Fruit fly (Drosophila melanogaster): Measurements from ENCODE around the gene CG31157.

CG31157 gene

DNA sequence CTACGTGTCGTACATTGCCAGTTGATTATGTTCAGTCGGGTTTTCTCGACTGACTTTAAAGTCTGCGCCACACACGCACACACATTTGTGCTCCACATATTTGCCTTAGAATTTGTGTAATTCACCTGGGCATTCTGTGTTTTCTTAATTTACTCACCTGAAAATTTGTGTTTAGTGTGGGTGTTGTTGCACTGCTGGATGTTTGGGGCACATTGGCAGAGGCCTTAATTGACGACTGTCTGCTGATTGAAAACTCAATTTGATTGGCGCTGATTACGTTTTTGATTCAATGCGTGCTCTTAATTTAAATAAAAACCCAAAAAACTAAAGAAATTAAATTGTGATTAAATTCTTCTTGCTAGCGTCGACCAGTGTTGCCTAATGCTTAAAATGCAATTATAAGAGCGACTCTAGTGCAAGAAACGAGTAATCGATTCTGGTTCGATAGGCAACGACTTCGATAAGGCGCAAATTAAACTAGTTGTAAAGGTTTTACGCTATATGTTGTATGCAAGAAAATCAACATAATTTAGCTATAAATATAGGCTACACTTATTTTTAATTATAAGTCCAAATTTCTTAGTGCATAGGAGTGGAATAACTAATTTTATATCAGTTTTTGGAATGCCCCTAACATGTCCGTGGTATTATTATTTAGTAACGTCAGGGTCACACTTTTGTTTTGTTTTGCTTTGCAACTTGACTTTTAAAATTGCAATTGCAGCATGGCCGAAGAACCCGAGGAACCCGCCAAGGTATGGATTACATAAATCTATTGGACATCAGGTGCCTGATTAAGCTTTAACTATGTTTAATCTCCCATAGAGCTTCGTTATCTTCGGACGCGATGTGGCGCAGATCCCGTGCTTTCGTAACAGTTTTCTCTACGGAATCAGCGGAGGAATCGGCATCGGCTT lies 17.0 kb upstream of the CG31157 start, which contains the start of the genes CG46281 and CG46280:
Gene CG46281, minus strand, starts transcription at position 51 of the 917 bp plus-strand sequence.
Gene CG46280, minus strand, starts transcription at position 403 of the 917 bp plus-strand sequence.
- TF ChIP-seq Blimp-1 (GFP tag; optimal IDR thresholded peaks at IDR 0.05) (no peak), Eip93F (GFP tag; optimal IDR thresholded peaks at IDR 0.05) (no peak), vri (GFP tag; optimal IDR thresholded peaks at IDR 0.05) (peak; percentile 17), CG34406 (GFP tag; optimal IDR thresholded peaks at IDR 0.05) (no peak), Hr39 (GFP tag; optimal IDR thresholded peaks at IDR 0.05) (no peak), Eip78C (GFP tag) (no peak), ss (GFP tag; optimal IDR thresholded peaks at IDR 0.05) (no peak), fkh (GFP tag; optimal IDR thresholded peaks at IDR 0.05) (no peak), CG6163 (GFP tag; IDR thresholded peaks at IDR 0.05) (no peak), fd59A (GFP tag; optimal IDR thresholded peaks at IDR 0.05) (no peak), lz (GFP tag; optimal IDR thresholded peaks at IDR 0.05) (peak; percentile 43), salr (GFP tag; optimal IDR thresholded peaks at IDR 0.05) (no peak), Ets96B (tag; optimal IDR thresholded peaks at IDR 0.05) (no peak), acj6 (GFP tag; optimal IDR thresholded peaks at IDR 0.05) (no peak), Eip75B (GFP tag; optimal IDR thresholded peaks at IDR 0.05) (no peak), CG3032 (tag; optimal IDR thresholded peaks at IDR 0.05) (peak; percentile 10), CG10669 (GFP tag; optimal IDR thresholded peaks at IDR 0.05) (no peak), CG6808 (GFP tag; optimal IDR thresholded peaks at IDR 0.05) (no peak), esn (GFP tag; optimal IDR thresholded peaks at IDR 0.05) (peak; percentile 57)

DNA sequence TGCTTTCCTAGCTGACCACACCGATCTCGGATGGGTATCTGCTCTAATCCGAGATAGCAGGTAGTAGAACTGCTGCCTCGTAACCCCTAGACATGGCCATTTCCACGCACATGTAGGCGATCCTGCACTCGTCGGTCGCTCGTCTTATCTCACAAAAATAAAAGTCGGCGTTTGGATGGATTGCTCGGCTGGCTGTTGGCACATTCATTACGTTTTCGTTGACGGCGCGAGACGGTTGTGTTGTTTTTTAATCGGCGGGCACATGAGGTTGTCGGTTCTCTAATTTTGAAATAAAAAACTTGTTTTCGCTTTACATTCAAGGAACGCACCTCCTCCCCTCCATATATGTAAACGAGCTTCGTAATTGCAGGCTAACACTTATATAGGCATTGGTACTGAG lies 15.2 kb upstream of the CG31157 start, which contains the start of gene ry:
Gene ry, plus strand, starts transcription at position 206 of the 400 bp plus-strand sequence.
- TF ChIP-seq vri (GFP tag; optimal IDR thresholded peaks at IDR 0.05) (peak; percentile 56), CG6163 (GFP tag; IDR thresholded peaks at IDR 0.05) (no peak), Eip78C (GFP tag) (peak; percentile 22), pdm3 (GFP tag; optimal IDR thresholded peaks at IDR 0.05) (no peak), CG15336 (GFP tag; IDR thresholded peaks at IDR 0.05) (no peak)

DNA sequence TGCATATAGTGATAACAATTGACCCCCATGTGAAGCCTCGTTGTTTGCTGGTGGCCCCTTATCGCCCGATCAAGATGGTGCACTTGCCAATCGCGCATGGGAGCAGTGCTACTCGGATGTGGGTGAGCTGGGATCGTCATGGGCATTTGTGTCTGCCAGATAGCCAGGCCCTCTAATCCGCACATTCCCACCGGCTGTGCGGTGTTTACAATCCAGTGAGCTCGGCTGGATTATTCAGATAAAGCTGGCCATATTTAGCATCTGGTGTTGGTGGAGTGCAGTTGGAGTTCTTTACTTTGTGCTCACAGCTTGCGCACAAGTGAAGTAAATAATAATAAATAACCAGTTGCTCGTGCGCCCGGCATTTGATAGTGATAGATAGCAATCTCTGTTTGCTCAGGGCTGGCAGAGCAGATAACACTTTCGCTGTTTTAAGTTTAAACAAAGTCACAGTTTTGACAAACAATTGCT lies 14.5 kb upstream of the CG31157 start:
- TF ChIP-seq Lpt (GFP tag; optimal IDR thresholded peaks at IDR 0.05), result peak; percentile 3
- no peak for TF ChIP-seq Sox15 (GFP tag; optimal IDR thresholded peaks at IDR 0.05)
- TF ChIP-seq Eip93F (GFP tag; optimal IDR thresholded peaks at IDR 0.05), result no peak
- peak; percentile 99 for TF ChIP-seq fkh (GFP tag; optimal IDR thresholded peaks at IDR 0.05)
- peak; percentile 99 for TF ChIP-seq svp (GFP tag)
- no peak for TF ChIP-seq CG34406 (GFP tag; optimal IDR thresholded peaks at IDR 0.05)
- TF ChIP-seq Eip78C (GFP tag), result no peak
- no peak for TF ChIP-seq Eip75B (GFP tag; optimal IDR thresholded peaks at IDR 0.05)

DNA sequence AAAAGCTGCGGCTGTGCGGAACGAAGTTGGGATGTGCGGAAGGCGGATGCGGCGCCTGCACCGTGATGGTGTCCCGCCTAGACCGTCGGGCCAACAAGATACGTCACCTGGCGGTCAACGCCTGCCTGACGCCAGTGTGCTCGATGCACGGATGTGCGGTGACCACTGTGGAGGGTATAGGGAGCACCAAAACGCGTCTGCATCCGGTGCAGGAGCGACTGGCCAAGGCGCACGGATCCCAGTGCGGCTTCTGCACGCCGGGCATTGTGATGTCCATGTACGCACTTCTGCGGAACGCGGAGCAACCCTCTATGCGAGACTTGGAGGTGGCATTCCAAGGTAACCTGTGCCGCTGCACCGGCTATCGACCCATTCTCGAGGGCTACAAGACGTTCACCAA lies 13.9 kb upstream of the CG31157 start:
- TF ChIP-seq Gug (GFP tag; IDR thresholded peaks at IDR 0.05), result no peak
- no peak for TF ChIP-seq Hr4 (GFP tag; optimal IDR thresholded peaks at IDR 0.05)
- no peak for TF ChIP-seq CG6854 (GFP tag; optimal IDR thresholded peaks at IDR 0.05)
- no peak for TF ChIP-seq cyc (GFP tag; optimal IDR thresholded peaks at IDR 0.05)
- TF ChIP-seq acj6 (GFP tag; optimal IDR thresholded peaks at IDR 0.05), result no peak
- no peak for TF ChIP-seq topi (GFP tag; optimal IDR thresholded peaks at IDR 0.05)
- TF ChIP-seq fd85E (GFP tag; optimal IDR thresholded peaks at IDR 0.05), result no peak
- no peak for TF ChIP-seq Eip75B (GFP tag; optimal IDR thresholded peaks at IDR 0.05)
- no peak for TF ChIP-seq Lpt (GFP tag; optimal IDR thresholded peaks at IDR 0.05)
- no peak for TF ChIP-seq CG6808 (GFP tag; optimal IDR thresholded peaks at IDR 0.05)
- TF ChIP-seq salr (GFP tag; optimal IDR thresholded peaks at IDR 0.05), result no peak
- no peak for TF ChIP-seq achi (GFP tag; optimal IDR thresholded peaks at IDR 0.05)
- no peak for TF ChIP-seq dac (GFP tag; optimal IDR thresholded peaks at IDR 0.05)
- no peak for TF ChIP-seq Sox102F (GFP tag; optimal IDR thresholded peaks at IDR 0.05)
- TF ChIP-seq CG4318 (GFP tag; optimal IDR thresholded peaks at IDR 0.05), result no peak
- TF ChIP-seq CG3919 (GFP tag; optimal IDR thresholded peaks at IDR 0.05), result no peak
- no peak for TF ChIP-seq Ets21C (GFP tag; optimal IDR thresholded peaks at IDR 0.05)

Measured in whole organism, prepupa.